Fruit fly (Drosophila melanogaster): ENCODE data around the gene CG9555.

CG9555 gene

dm6 chr2L:8951184-8951934 lies 40.2 kb upstream of the CG9555 start, which contains the start of gene C1GalTA (continued):
- TF ChIP-seq Mrtf (GFP tag; IDR thresholded peaks at IDR 0.05) (peak; percentile 90; the same call in 2 of the 3 replicates), schlank (tag; optimal IDR thresholded peaks at IDR 0.05) (peak; percentile 78), CG9817 (tag; optimal IDR thresholded peaks at IDR 0.05) (peak; percentile 94), CG11560 (tag; IDR thresholded peaks at IDR 0.05) (peak; percentile 88), hth (optimal IDR thresholded peaks at IDR 0.05) (no peak), CG16813 (GFP tag; IDR thresholded peaks at IDR 0.05; ENCODE audit: partially characterized antibody) (no peak), Rfx (GFP tag; IDR thresholded peaks at IDR 0.05) (peak; percentile 94), mam (GFP tag; optimal IDR thresholded peaks at IDR 0.05) (peak; percentile 56), CG2712 (tag; optimal IDR thresholded peaks at IDR 0.05) (peak; percentile 100), HLH54F (GFP tag; optimal IDR thresholded peaks at IDR 0.05) (peak; percentile 48), stc (GFP tag; IDR thresholded peaks at IDR 0.05) (peak; percentile 96), CG31224 (GFP tag; IDR thresholded peaks at IDR 0.05) (peak; percentile 92), otp (GFP tag; IDR thresholded peaks at IDR 0.05) (peak; percentile 68; the same call in 1 of the 3 replicates), her (GFP tag; optimal IDR thresholded peaks at IDR 0.05) (peak; percentile 25), Elba2 (GFP tag; optimal IDR thresholded peaks at IDR 0.05) (peak; percentile 52), CG10462 (GFP tag; optimal IDR thresholded peaks at IDR 0.05) (peak; percentile 90), CG6654 (GFP tag; optimal IDR thresholded peaks at IDR 0.05) (peak; percentile 85), CG12769 (tag; optimal IDR thresholded peaks at IDR 0.05) (peak; percentile 61), E2f1 (GFP tag; IDR thresholded peaks at IDR 0.05) (peak; percentile 97), maf-S (GFP tag; optimal IDR thresholded peaks at IDR 0.05) (peak; percentile 21), Rx (GFP tag; IDR thresholded peaks at IDR 0.05) (peak; percentile 78), CG43689 (GFP tag; IDR thresholded peaks at IDR 0.05) (no peak; the same call in 1 of the 2 replicates), Med (GFP tag) (peak; percentile 89), CG17361 (GFP tag; IDR thresholded peaks at IDR 0.05) (peak; percentile 100), Awh (GFP tag; IDR thresholded peaks at IDR 0.05) (peak; percentile 95), zfh2 (GFP tag; optimal IDR thresholded peaks at IDR 0.05) (peak; percentile 73), Xrp1 (GFP tag; IDR thresholded peaks at IDR 0.05) (peak; percentile 99)

dm6 chr2L:8952194-8953037 lies 39.1 kb upstream of the CG9555 start:
- TF ChIP-seq trh (GFP tag; optimal IDR thresholded peaks at IDR 0.05) (no peak), CG4360 (GFP tag; IDR thresholded peaks at IDR 0.05) (peak; percentile 26; the same call in 1 of the 2 replicates), CG8944 (GFP tag; optimal IDR thresholded peaks at IDR 0.05) (peak; percentile 33), CG18764 (GFP tag; optimal IDR thresholded peaks at IDR 0.05) (peak; percentile 29), Dp (GFP tag; optimal IDR thresholded peaks at IDR 0.05) (peak; percentile 14), CG11085 (GFP tag; IDR thresholded peaks at IDR 0.05) (peak; percentile 31; the same call in 1 of the 2 replicates), CG6854 (GFP tag; optimal IDR thresholded peaks at IDR 0.05) (no peak), Xbp1 (GFP tag; optimal IDR thresholded peaks at IDR 0.05) (peak; percentile 28), crol (GFP tag; IDR thresholded peaks at IDR 0.05) (no peak), CG2712 (tag; optimal IDR thresholded peaks at IDR 0.05) (peak; percentile 61), CG12299 (tag; optimal IDR thresholded peaks at IDR 0.05) (no peak), BtbVII (GFP tag; optimal IDR thresholded peaks at IDR 0.05) (peak; percentile 11), Ptx1 (GFP tag; IDR thresholded peaks at IDR 0.05) (peak; percentile 58), CG11398 (GFP tag; optimal IDR thresholded peaks at IDR 0.05) (peak; percentile 12), Dbx (GFP tag; IDR thresholded peaks at IDR 0.05) (peak; percentile 41; the same call in 1 of the 3 replicates), CG17385 (GFP tag; optimal IDR thresholded peaks at IDR 0.05) (peak; percentile 36), CG17612 (GFP tag; IDR thresholded peaks at IDR 0.05) (no peak), gsb (GFP tag; IDR thresholded peaks at IDR 0.05) (no peak), CG3995 (GFP tag; optimal IDR thresholded peaks at IDR 0.05) (peak; percentile 10), schlank (tag; optimal IDR thresholded peaks at IDR 0.05) (peak; percentile 5), CG18262 (tag; optimal IDR thresholded peaks at IDR 0.05) (peak; percentile 37), CG17359 (tag; optimal IDR thresholded peaks at IDR 0.05) (peak; percentile 37), CG32532 (GFP tag; IDR thresholded peaks at IDR 0.05) (peak; percentile 70), CG1647 (GFP tag; optimal IDR thresholded peaks at IDR 0.05) (no peak)

Measured in whole organism, embryonic.